Worm (Caenorhabditis elegans): ENCODE results near the gene sma-4.

ce11 chrIII:5836816-5837215 lies 20.8 kb downstream of the sma-4 start, which contains the start of gene W04D12.1:
- no peak for TF ChIP-seq snpc-4 (tag; optimal IDR thresholded peaks at IDR 0.05)
- no peak for TF ChIP-seq nhr-47 (tag; optimal IDR thresholded peaks at IDR 0.05)
- no peak for TF ChIP-seq nhr-237 (tag; optimal IDR thresholded peaks at IDR 0.05)
- TF ChIP-seq fkh-10 (GFP tag; optimal IDR thresholded peaks at IDR 0.05): no peak
- TF ChIP-seq nhr-90 (tag; optimal IDR thresholded peaks at IDR 0.05; ENCODE audit: poor library complexity): no peak
- peak in 1 of 2 experiments; percentile 24 for TF ChIP-seq lsy-2 (tag; optimal IDR thresholded peaks at IDR 0.05)
